Worm (Caenorhabditis elegans): ENCODE results near the gene acc-1.

DNA sequence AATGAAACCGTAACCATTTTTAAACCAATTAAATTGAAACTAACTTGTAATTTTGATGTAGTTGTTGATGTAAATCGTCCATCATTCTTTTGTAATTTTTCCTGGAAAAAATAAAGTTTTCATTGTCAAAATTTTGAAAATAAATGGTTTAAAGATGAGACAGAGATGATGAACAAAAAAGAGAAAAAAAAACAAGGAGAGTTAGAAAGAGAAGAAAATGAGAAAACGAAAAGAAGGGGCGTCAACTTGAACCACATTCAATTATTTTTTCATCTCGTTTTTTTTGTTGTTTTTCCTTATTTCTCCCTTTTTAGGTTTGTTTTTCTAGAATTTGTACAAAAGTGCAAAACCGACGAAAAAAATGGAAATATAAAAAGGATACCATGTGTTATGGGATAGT lies 17.7 kb downstream of the acc-1 start, which contains the start of gene nhr-34:
- TF ChIP-seq ama-1 (optimal IDR thresholded peaks at IDR 0.05) (no peak), unc-62 (GFP tag; optimal IDR thresholded peaks at IDR 0.05) (no peak), zag-1 (tag; optimal IDR thresholded peaks at IDR 0.05) (no peak), nhr-237 (tag; optimal IDR thresholded peaks at IDR 0.05) (no peak), nhr-11 (tag; optimal IDR thresholded peaks at IDR 0.05) (no peak), aly-2 (tag; optimal IDR thresholded peaks at IDR 0.05) (no peak), mab-5 (tag; optimal IDR thresholded peaks at IDR 0.05) (no peak), nhr-10 (tag; optimal IDR thresholded peaks at IDR 0.05) (no peak), F13H6.1 (tag; optimal IDR thresholded peaks at IDR 0.05) (no peak), ceh-82 (tag; optimal IDR thresholded peaks at IDR 0.05) (no peak), ztf-11 (tag; optimal IDR thresholded peaks at IDR 0.05) (no peak), skn-1 (tag; optimal IDR thresholded peaks at IDR 0.05) (no peak), R02D3.7 (tag; optimal IDR thresholded peaks at IDR 0.05) (no peak)

Measured in whole organism, L2 larva.